Worm (Caenorhabditis elegans): Measurements from ENCODE around the gene nep-25.

ce11 chrII:5805303-5805702, 36.7 kb upstream of the nep-25 start, which contains the start of gene K05F1.10:
- no peak for TF ChIP-seq scrt-1 (GFP tag; IDR thresholded peaks at IDR 0.05)
- no peak for TF ChIP-seq ama-1 (optimal IDR thresholded peaks at IDR 0.05)
- TF ChIP-seq hnd-1 (tag; optimal IDR thresholded peaks at IDR 0.05): no peak
- TF ChIP-seq flt-1 (GFP tag; IDR thresholded peaks at IDR 0.05): no peak
- no peak for TF ChIP-seq ceh-36 (tag; optimal IDR thresholded peaks at IDR 0.05)
- TF ChIP-seq B0310.2 (tag; optimal IDR thresholded peaks at IDR 0.05): no peak
